Worm (Caenorhabditis elegans) whole organism, L1 larva: ENCODE results near the gene C08G5.6.

Source experiments
- Y116A8C.19 ChIP-seq: sonication (generic microtip); optimal IDR thresholded peaks from 2 replicates; lab custom pipeline; 2016; ENCODE audit warnings: missing compliant biosample characterization, missing genetic modification characterization, borderline replicate concordance
- ceh-82 ChIP-seq, 3 experiments: fragments of 150-350 bp in 1 of 3; sonication (generic microtip) in 2 of 3; optimal IDR thresholded peaks; 2 replicates each; lab custom pipeline; 2014 to 2017; ENCODE audit warnings: missing biosample characterization in 3 of 3, missing genetic modification characterization in 3 of 3
- elt-3 ChIP-seq, 6 experiments: fragments of 150-350 bp in 1 of 6; sonication (generic microtip); optimal IDR thresholded peaks; 2 replicates each; lab custom pipeline; 2017 to 2018; ENCODE audit warnings: missing biosample characterization in 6 of 6, missing genetic modification characterization in 6 of 6, inconsistent platforms in 1 of 6
- fos-1 ChIP-seq: fragments of 150-350 bp; optimal IDR thresholded peaks from 2 replicates; lab custom pipeline; 2014; ENCODE audit warnings: missing biosample characterization, missing genetic modification characterization
- lin-39 ChIP-seq: fragments of 150-350 bp; optimal IDR thresholded peaks from 2 replicates; lab custom pipeline; 2014; ENCODE audit warnings: missing biosample characterization, missing genetic modification reagents, missing genetic modification characterization
- nhr-84 ChIP-seq: sonication (generic microtip); optimal IDR thresholded peaks from 2 replicates; lab custom pipeline; 2017; ENCODE audit warnings: missing biosample characterization, missing genetic modification characterization
- pag-3 ChIP-seq: sonication (generic microtip); optimal IDR thresholded peaks from 2 replicates; lab custom pipeline; 2017; ENCODE audit warnings: missing genetic modification characterization, mild to moderate bottlenecking, missing compliant biosample characterization, antibody characterized with exemption, borderline replicate concordance; ENCODE audit not compliant: insufficient read depth
- pqm-1 ChIP-seq: sonication (generic microtip); optimal IDR thresholded peaks from 3 replicates; lab custom pipeline; 2017; ENCODE audit warnings: missing biosample characterization, missing genetic modification characterization
- sptf-1 ChIP-seq: fragments of 150-350 bp; optimal IDR thresholded peaks from 2 replicates; lab custom pipeline; 2014; ENCODE audit warnings: missing biosample characterization, missing genetic modification characterization
- zag-1 ChIP-seq: fragments of 150-350 bp; optimal IDR thresholded peaks from 2 replicates; lab custom pipeline; 2014; ENCODE audit warnings: missing biosample characterization, missing genetic modification characterization
- ztf-11 ChIP-seq, 2 experiments: sonication (generic microtip); optimal IDR thresholded peaks; 2 replicates each; lab custom pipeline; 2016 to 2017; ENCODE audit warnings: missing genetic modification characterization in 2 of 2, missing biosample characterization in 1 of 2, missing compliant biosample characterization in 1 of 2

DNA sequence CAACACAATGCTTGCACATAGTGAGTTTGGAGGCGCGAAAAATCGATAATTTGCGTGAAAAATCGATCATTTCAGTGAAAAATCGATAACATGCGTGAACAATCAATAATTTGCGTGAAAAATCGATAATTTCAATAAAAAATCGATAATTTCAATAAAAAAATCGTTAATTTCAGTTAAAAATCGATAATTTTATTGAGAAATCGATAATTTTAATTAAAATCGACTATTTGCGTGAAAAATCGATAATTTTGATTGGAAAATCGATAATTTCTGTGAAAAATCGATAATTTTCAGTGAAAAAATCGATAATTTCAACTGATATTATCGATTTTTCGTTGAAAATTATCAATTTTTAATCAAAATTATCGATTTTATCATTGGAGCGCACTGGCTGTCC is 46.3 kb upstream of the C08G5.6 start:
- no peak for TF ChIP-seq zag-1 (tag; lab: Kevin White, UChicago)
- no peak for TF ChIP-seq fos-1
- TF ChIP-seq elt-3 (tag; optimal IDR thresholded peaks at IDR 0.05; lab: Kevin White, UChicago): no peak
- TF ChIP-seq pag-3 (tag; lab: Kevin White, UChicago): no peak
- no peak for TF ChIP-seq pqm-1 (tag; lab: Kevin White, UChicago)
- TF ChIP-seq ztf-11 (tag; optimal IDR thresholded peaks at IDR 0.05; lab: Kevin White, UChicago): no peak
- no peak for TF ChIP-seq nhr-84 (tag; lab: Kevin White, UChicago)
- no peak for TF ChIP-seq lin-39
- TF ChIP-seq Y116A8C.19 (tag; lab: Kevin White, UChicago): no peak
- no peak for TF ChIP-seq sptf-1
- TF ChIP-seq ceh-82 (tag; optimal IDR thresholded peaks at IDR 0.05; lab: Kevin White, UChicago): no peak
